Worm (Caenorhabditis elegans) whole organism, young adult: ENCODE results near the gene twk-24.

ENCODE experiments used
- F52B5.7 ChIP-seq: sonication (generic microtip); optimal IDR thresholded peaks from 2 replicates; lab custom pipeline; 2016; ENCODE audit warnings: mild to moderate bottlenecking, missing genetic modification characterization, missing compliant biosample characterization
- F57A8.1 ChIP-seq: fragments of 200-800 bp; sonication (Bioruptor generic); optimal IDR thresholded peaks from 2 replicates; lab custom pipeline; 2018; ENCODE audit warnings: mild to moderate bottlenecking, missing genetic modification characterization, moderate library complexity, missing compliant biosample characterization
- K11D2.4 ChIP-seq: fragments of 200-800 bp; sonication (Bioruptor generic); IDR thresholded peaks from 2 replicates; pipeline ENCODE4 v1.3.6; 2022; ENCODE audit warnings: missing genetic modification reagents, missing genetic modification characterization, missing compliant biosample characterization
- let-526 ChIP-seq: fragments of 200-800 bp; sonication (Bioruptor generic); IDR thresholded peaks from 2 replicates; pipeline ENCODE4 v1.3.6; 2022; ENCODE audit warnings: missing genetic modification reagents, missing genetic modification characterization, missing compliant biosample characterization
- lsl-1 ChIP-seq: fragments of 200-800 bp; sonication (Bioruptor generic); optimal IDR thresholded peaks from 2 replicates; lab custom pipeline; 2018; ENCODE audit warnings: mild to moderate bottlenecking, missing genetic modification characterization, moderate library complexity, missing compliant biosample characterization
- mel-28 ChIP-seq: sonication (generic microtip); optimal IDR thresholded peaks from 2 replicates; lab custom pipeline; 2016; ENCODE audit warnings: borderline replicate concordance, mild to moderate bottlenecking, missing genetic modification characterization, missing compliant biosample characterization
- nfya-2 ChIP-seq: fragments of 200-800 bp; sonication (Bioruptor generic); IDR thresholded peaks from 2 replicates; pipeline ENCODE4 v1.3.6; 2022; ENCODE audit warnings: missing genetic modification reagents, missing genetic modification characterization, missing compliant biosample characterization
- nhr-90 ChIP-seq: sonication (generic microtip); optimal IDR thresholded peaks from 2 replicates; lab custom pipeline; 2016; ENCODE audit warnings: missing genotype, mild to moderate bottlenecking, missing genetic modification characterization, missing compliant biosample characterization
- sdz-38 ChIP-seq: sonication (generic microtip); optimal IDR thresholded peaks from 2 replicates; lab custom pipeline; 2016; ENCODE audit warnings: missing genotype, missing genetic modification characterization, missing compliant biosample characterization

- TF ChIP-seq sdz-38 (tag; lab: Kevin White, UChicago) (no peak), F57A8.1 (no peak), lsl-1 (GFP tag; lab: Kevin White, UChicago) (peak; percentile 68), K11D2.4 (peak; percentile 74; the same call in 1 of the 2 replicates), nhr-90 (peak; percentile 12), nfya-2 (no peak), F52B5.7 (no peak), mel-28 (no peak), let-526 (GFP tag; lab: Robert Waterston, UW) (no peak)
These were observed 22.5 kb upstream of the twk-24 start, which contains the start of the genes srpa-68 and srh-16 for ce11 chrV:12291587-12291986.
